Worm (Caenorhabditis elegans): ENCODE measurements around the gene C28H8.7.
A peak's percentile ranks its signal among the peaks of the same experiment; 100 is the strongest.

The C28H8.7 gene

ce11 chrIII:5839598-5839997 is 47.2 kb downstream of the C28H8.7 start:
- TF ChIP-seq ama-1 (optimal IDR thresholded peaks at IDR 0.05) (no peak), unc-62 (GFP tag; optimal IDR thresholded peaks at IDR 0.05 in 1 of 2) (peak in 1 of 2 experiments; percentile 91), unc-62 (tag; optimal IDR thresholded peaks at IDR 0.05) (no peak), daf-16 (GFP tag; optimal IDR thresholded peaks at IDR 0.05) (peak in 1 of 2 experiments; percentile 38), daf-16 (tag; optimal IDR thresholded peaks at IDR 0.05) (no peak), mxl-2 (GFP tag; conservative IDR thresholded peaks at IDR 0.05) (0 out of 2 replicates have a peak, but pooled peaks have one; percentile 0)

- TF ChIP-seq Y48G9A.11 (GFP tag; IDR thresholded peaks at IDR 0.05) (no peak), lin-1 (GFP tag; IDR thresholded peaks at IDR 0.05) (0 out of 2 replicates have a peak, but pooled peaks have one; percentile 27), lsy-2 (tag; optimal IDR thresholded peaks at IDR 0.05) (peak in 1 of 2 experiments; percentile 1), lim-7 (GFP tag; IDR thresholded peaks at IDR 0.05) (no peak), lin-13 (GFP tag; optimal IDR thresholded peaks at IDR 0.05) (no peak), rbr-2 (tag; optimal IDR thresholded peaks at IDR 0.05) (no peak), duxl-1 (tag; optimal IDR thresholded peaks at IDR 0.05; ENCODE audit: poor library complexity) (no peak), ama-1 (optimal IDR thresholded peaks at IDR 0.05) (no peak), daf-16 (GFP tag; optimal IDR thresholded peaks at IDR 0.05) (peak in 1 of 2 experiments; percentile 53), daf-16 (tag; optimal IDR thresholded peaks at IDR 0.05) (peak; percentile 96), mes-2 (tag; optimal IDR thresholded peaks at IDR 0.05; ENCODE audit: poor library complexity, severe bottlenecking) (peak; percentile 21), T20F7.1 (GFP tag; optimal IDR thresholded peaks at IDR 0.05) (peak; percentile 61), dve-1 (tag; optimal IDR thresholded peaks at IDR 0.05; ENCODE audit: insufficient read depth) (peak; percentile 88), nhr-6 (tag; optimal IDR thresholded peaks at IDR 0.05) (peak; percentile 49), ztf-7 (tag; optimal IDR thresholded peaks at IDR 0.05) (no peak), attf-4 (tag; optimal IDR thresholded peaks at IDR 0.05) (no peak), daf-19 (GFP tag; conservative IDR thresholded peaks at IDR 0.05) (0 out of 2 replicates have a peak, but pooled peaks have one; percentile 42), mxl-3 (GFP tag; optimal IDR thresholded peaks at IDR 0.05) (no peak), unc-62 (GFP tag; optimal IDR thresholded peaks at IDR 0.05 in 1 of 2) (no peak), unc-62 (tag; optimal IDR thresholded peaks at IDR 0.05) (no peak), tag-97 (GFP tag; IDR thresholded peaks at IDR 0.05) (no peak), T26A8.4 (GFP tag; IDR thresholded peaks at IDR 0.05) (no peak; the same call in 1 of the 2 replicates), spr-3 (GFP tag; optimal IDR thresholded peaks at IDR 0.05) (no peak), snpc-1.2 (GFP tag; IDR thresholded peaks at IDR 0.05) (no peak), nhr-41 (GFP tag; IDR thresholded peaks at IDR 0.05) (no peak), dmd-8 (GFP tag; IDR thresholded peaks at IDR 0.05) (no peak), ztf-11 (tag; optimal IDR thresholded peaks at IDR 0.05) (no peak), F10B5.3 (tag; optimal IDR thresholded peaks at IDR 0.05) (no peak), madf-9 (GFP tag; conservative IDR thresholded peaks at IDR 0.05) (no peak), hmg-1.1 (GFP tag; IDR thresholded peaks at IDR 0.05) (no peak), mxl-2 (GFP tag; conservative IDR thresholded peaks at IDR 0.05) (no peak), spr-1 (tag; optimal IDR thresholded peaks at IDR 0.05) (no peak), daf-12 (tag; optimal IDR thresholded peaks at IDR 0.05) (no peak), mep-1 (tag; optimal IDR thresholded peaks at IDR 0.05) (no peak), nhr-28 (tag; optimal IDR thresholded peaks at IDR 0.05) (peak; percentile 60), mdl-1 (tag; optimal IDR thresholded peaks at IDR 0.05) (peak in 1 of 2 experiments; percentile 30), dmd-6 (GFP tag; IDR thresholded peaks at IDR 0.05) (peak; percentile 74), lin-38 (GFP tag; IDR thresholded peaks at IDR 0.05) (no peak), hlh-30 (tag; optimal IDR thresholded peaks at IDR 0.05; ENCODE audit: insufficient read depth) (peak; percentile 73), hlh-11 (tag; optimal IDR thresholded peaks at IDR 0.05) (peak; percentile 62), ceh-20 (GFP tag; IDR thresholded peaks at IDR 0.05) (no peak), pqm-1 (tag; optimal IDR thresholded peaks at IDR 0.05) (peak; percentile 51), nhr-237 (tag; optimal IDR thresholded peaks at IDR 0.05) (no peak), F37D6.2 (tag; optimal IDR thresholded peaks at IDR 0.05) (no peak), vab-7 (GFP tag; IDR thresholded peaks at IDR 0.05) (no peak), nhr-42 (GFP tag; IDR thresholded peaks at IDR 0.05) (no peak), skn-1 (tag; optimal IDR thresholded peaks at IDR 0.05) (no peak)
These were observed 47.6 kb downstream of the C28H8.7 start for ce11 chrIII:5839147-5839546.

All from whole organism, L4 larva.